Fruit fly (Drosophila melanogaster) whole organism, adult: Measurements from ENCODE around the gene ArgRS.

Experiments
- CG33017 ChIP-seq: fragments of 200-800 bp; sonication (Bioruptor generic); optimal IDR thresholded peaks from 2 replicates; lab custom pipeline; 2018; ENCODE audit warnings: missing biosample characterization, mild to moderate bottlenecking, missing genetic modification characterization, moderate library complexity
- CG5204 ChIP-seq: fragments of 200-800 bp; sonication (Bioruptor generic); optimal IDR thresholded peaks from 2 replicates; lab custom pipeline; 2016; ENCODE audit warnings: missing biosample characterization, missing genetic modification characterization
- CG7045 ChIP-seq: fragments of 200-800 bp; sonication (Bioruptor generic); optimal IDR thresholded peaks from 2 replicates; lab custom pipeline; 2017; ENCODE audit warnings: missing biosample characterization, mild to moderate bottlenecking, missing genetic modification characterization
- Clk ChIP-seq: fragments of 200-800 bp; sonication (Bioruptor generic); optimal IDR thresholded peaks from 2 replicates; lab custom pipeline; 2017; ENCODE audit warnings: missing biosample characterization, missing genetic modification characterization
- bab1 ChIP-seq: fragments of 200-800 bp; sonication (Bioruptor generic); optimal IDR thresholded peaks from 3 replicates; lab custom pipeline; 2019; ENCODE audit warnings: missing biosample characterization, mild to moderate bottlenecking, missing genetic modification characterization, moderate library complexity
- cnc ChIP-seq, 2 experiments: fragments of >200 bp; optimal IDR thresholded peaks; 2 replicates each; lab custom pipeline; 2017
- pad ChIP-seq: fragments of 200-800 bp; sonication (Bioruptor generic); optimal IDR thresholded peaks from 3 replicates; lab custom pipeline; 2017; ENCODE audit warnings: missing biosample characterization, missing genetic modification characterization, mild to moderate bottlenecking, moderate library complexity, missing genetic modification reagents

DNA sequence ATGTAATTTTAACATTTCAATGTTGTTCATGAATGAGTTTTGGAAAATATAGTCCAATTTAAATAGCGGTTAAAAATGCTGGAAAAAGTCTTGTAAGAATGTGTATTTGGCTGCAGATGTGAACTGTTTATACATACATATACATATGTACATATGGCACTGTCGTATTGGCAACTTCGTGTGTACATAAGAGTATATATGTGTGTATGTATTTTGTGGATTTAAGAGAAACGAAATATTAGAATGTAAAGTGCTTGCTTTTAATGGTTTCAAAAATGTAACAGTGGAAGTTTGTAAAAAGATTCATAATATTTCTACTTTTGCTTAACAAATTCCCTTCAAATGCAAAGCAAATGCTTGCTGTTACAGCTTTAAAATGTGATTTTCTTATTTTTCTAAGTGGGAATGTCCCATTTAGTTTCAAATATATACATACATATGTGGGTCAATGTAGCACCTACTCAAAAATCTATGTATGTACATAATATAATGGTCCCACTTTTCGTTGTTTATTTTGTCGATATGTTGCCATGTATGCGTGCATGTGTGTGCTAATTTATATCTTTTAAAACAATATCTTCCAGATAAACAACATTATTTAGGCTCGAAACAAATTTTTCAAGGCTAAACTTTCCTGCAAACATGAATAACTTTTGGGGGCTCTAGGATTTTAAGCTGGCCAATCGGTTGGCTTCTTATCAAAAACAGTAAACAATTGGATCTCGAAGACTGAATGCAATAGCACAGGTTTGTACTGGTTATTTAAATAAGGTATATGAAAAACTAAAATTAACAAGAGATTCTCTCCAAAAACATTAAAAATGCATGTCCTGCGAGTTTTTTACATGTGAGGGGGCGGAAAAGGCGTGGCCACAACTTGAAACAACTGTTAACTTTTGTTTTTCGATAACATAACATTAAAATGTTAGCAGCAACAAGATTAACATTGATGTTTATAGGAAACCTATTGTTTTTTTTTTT is 27.1 kb upstream of the ArgRS start:
- TF ChIP-seq Clk (no peak), cnc (optimal IDR thresholded peaks at IDR 0.05; lab: Kevin White, UChicago) (no peak), CG5204 (no peak), pad (GFP tag; lab: Kevin White, UChicago) (peak; percentile 57), CG7045 (GFP tag; lab: Kevin White, UChicago) (no peak), bab1 (GFP tag; lab: Kevin White, UChicago) (no peak), CG33017 (tag; lab: Kevin White, UChicago) (peak; percentile 17)
